Worm (Caenorhabditis elegans): ENCODE measurements around the gene dlg-1.

The dlg-1 gene

ce11 chrX:5467820-5468270, 11.7 kb upstream of the dlg-1 start, which contains the start of gene dpyd-1 (continued):
- TF ChIP-seq C16A3.4 (tag; optimal IDR thresholded peaks at IDR 0.05) (no peak), mep-1 (tag; optimal IDR thresholded peaks at IDR 0.05) (no peak), C04F5.9 (tag; optimal IDR thresholded peaks at IDR 0.05) (no peak), ztf-4 (tag; optimal IDR thresholded peaks at IDR 0.05) (no peak), nhr-76 (tag; optimal IDR thresholded peaks at IDR 0.05) (no peak), isw-1 (GFP tag; IDR thresholded peaks at IDR 0.05) (no peak), vab-15 (tag; optimal IDR thresholded peaks at IDR 0.05) (no peak), rnt-1 (tag; optimal IDR thresholded peaks at IDR 0.05) (no peak), swsn-7 (tag; optimal IDR thresholded peaks at IDR 0.05) (no peak), lin-35 (GFP tag; optimal IDR thresholded peaks at IDR 0.05) (peak in 1 of 2 experiments; percentile 63), dpl-1 (GFP tag; optimal IDR thresholded peaks at IDR 0.05) (peak in 1 of 3 experiments; percentile 12), unc-62 (GFP tag; optimal IDR thresholded peaks at IDR 0.05) (no peak), nhr-85 (tag) (peak; percentile 68), nhr-19 (GFP tag; conservative IDR thresholded peaks at IDR 0.05) (peak; percentile 34), unc-130 (tag; optimal IDR thresholded peaks at IDR 0.05) (no peak), nhr-84 (tag; optimal IDR thresholded peaks at IDR 0.05) (no peak), ama-1 (optimal IDR thresholded peaks at IDR 0.05) (no peak), xbp-1 (tag; optimal IDR thresholded peaks at IDR 0.05) (no peak), lin-39 (tag; optimal IDR thresholded peaks at IDR 0.05) (no peak), sup-37 (GFP tag; optimal IDR thresholded peaks at IDR 0.05) (no peak), nhr-12 (tag; optimal IDR thresholded peaks at IDR 0.05) (no peak), mdl-1 (tag; optimal IDR thresholded peaks at IDR 0.05) (peak in 1 of 2 experiments; percentile 93), elt-3 (tag; optimal IDR thresholded peaks at IDR 0.05) (peak; percentile 73 to 98 (median 88)), hlh-17 (GFP tag; optimal IDR thresholded peaks at IDR 0.05; ENCODE audit: borderline replicate concordance) (no peak), tbx-2 (tag; optimal IDR thresholded peaks at IDR 0.05) (no peak), unc-98 (GFP tag; IDR thresholded peaks at IDR 0.05) (no peak), nhr-237 (tag; optimal IDR thresholded peaks at IDR 0.05) (no peak), sptf-1 (tag; optimal IDR thresholded peaks at IDR 0.05) (no peak), fkh-4 (tag; optimal IDR thresholded peaks at IDR 0.05; ENCODE audit: borderline replicate concordance) (no peak), zip-4 (GFP tag; optimal IDR thresholded peaks at IDR 0.05) (no peak), nhr-71 (tag; optimal IDR thresholded peaks at IDR 0.05) (peak; percentile 35), egl-27 (tag; optimal IDR thresholded peaks at IDR 0.05) (no peak), efl-1 (optimal IDR thresholded peaks at IDR 0.05) (no peak), efl-1 (GFP tag; optimal IDR thresholded peaks at IDR 0.05 in 1 of 2) (no peak), lin-14 (GFP tag; optimal IDR thresholded peaks at IDR 0.05) (peak; percentile 16), snpc-4 (tag; optimal IDR thresholded peaks at IDR 0.05) (no peak), nhr-11 (tag; optimal IDR thresholded peaks at IDR 0.05) (no peak), pax-3 (tag; optimal IDR thresholded peaks at IDR 0.05) (no peak), skn-1 (tag; optimal IDR thresholded peaks at IDR 0.05) (no peak), lsy-2 (tag; optimal IDR thresholded peaks at IDR 0.05) (no peak), blmp-1 (tag; optimal IDR thresholded peaks at IDR 0.05) (peak; percentile 53), ets-5 (GFP tag; IDR thresholded peaks at IDR 0.05) (no peak), elt-2 (tag; optimal IDR thresholded peaks at IDR 0.05) (peak; percentile 94), F16B12.6 (tag; optimal IDR thresholded peaks at IDR 0.05) (no peak)

- TF ChIP-seq nhr-85 (tag) (peak; percentile 82), blmp-1 (tag; optimal IDR thresholded peaks at IDR 0.05) (peak; percentile 49), lin-14 (GFP tag; optimal IDR thresholded peaks at IDR 0.05) (peak; percentile 41), mef-2 (tag; optimal IDR thresholded peaks at IDR 0.05) (no peak), egl-13 (tag; optimal IDR thresholded peaks at IDR 0.05) (no peak), rnt-1 (tag; optimal IDR thresholded peaks at IDR 0.05) (peak; percentile 15), fos-1 (tag; optimal IDR thresholded peaks at IDR 0.05) (no peak)
These were observed 9.3 kb upstream of the dlg-1 start for ce11 chrX:5470111-5470745.
